Worm (Caenorhabditis elegans) whole organism, mixed stage, embryonic: ENCODE data around the gene Y48A6B.3.

Source experiments
- ceh-43 ChIP-seq: fragments of 200-800 bp; sonication (Bioruptor generic); optimal IDR thresholded peaks from 2 replicates; lab custom pipeline; 2018; ENCODE audit warnings: mild to moderate bottlenecking, missing genetic modification characterization, moderate library complexity, missing compliant biosample characterization
- elt-1 ChIP-seq: sonication (generic microtip); optimal IDR thresholded peaks from 2 replicates; lab custom pipeline; 2017; ENCODE audit warnings: missing genetic modification characterization, mild to moderate bottlenecking, missing compliant biosample characterization, antibody characterized with exemption, moderate library complexity, borderline replicate concordance; ENCODE audit not compliant: insufficient read depth
- ham-2 ChIP-seq: fragments of 200-800 bp; sonication (Bioruptor generic); optimal IDR thresholded peaks from 2 replicates; lab custom pipeline; 2018; ENCODE audit warnings: mild to moderate bottlenecking, missing genetic modification characterization, missing compliant biosample characterization
- lin-13 ChIP-seq: fragments of 150-350 bp; optimal IDR thresholded peaks from 2 replicates; lab custom pipeline; 2014; ENCODE audit warnings: missing biosample characterization, missing genetic modification characterization
- lsy-2 ChIP-seq: fragments of 150-350 bp; optimal IDR thresholded peaks from 2 replicates; lab custom pipeline; 2014; ENCODE audit warnings: missing biosample characterization, missing genetic modification characterization
- nhr-12 ChIP-seq: fragments of 150-350 bp; optimal IDR thresholded peaks from 2 replicates; lab custom pipeline; 2014; ENCODE audit warnings: missing biosample characterization, missing genetic modification characterization

ce11 chrIII:11025138-11025537, 17.1 kb downstream of the Y48A6B.3 start:
- TF ChIP-seq lsy-2 (tag; lab: Kevin White, UChicago) (no peak), nhr-12 (tag; lab: Kevin White, UChicago) (no peak), ham-2 (no peak), elt-1 (tag; lab: Kevin White, UChicago) (no peak), ceh-43 (GFP tag; lab: Kevin White, UChicago) (no peak), lin-13 (no peak)
